Fruit fly (Drosophila melanogaster): Measurements from ENCODE around the gene CG6813.

DNA sequence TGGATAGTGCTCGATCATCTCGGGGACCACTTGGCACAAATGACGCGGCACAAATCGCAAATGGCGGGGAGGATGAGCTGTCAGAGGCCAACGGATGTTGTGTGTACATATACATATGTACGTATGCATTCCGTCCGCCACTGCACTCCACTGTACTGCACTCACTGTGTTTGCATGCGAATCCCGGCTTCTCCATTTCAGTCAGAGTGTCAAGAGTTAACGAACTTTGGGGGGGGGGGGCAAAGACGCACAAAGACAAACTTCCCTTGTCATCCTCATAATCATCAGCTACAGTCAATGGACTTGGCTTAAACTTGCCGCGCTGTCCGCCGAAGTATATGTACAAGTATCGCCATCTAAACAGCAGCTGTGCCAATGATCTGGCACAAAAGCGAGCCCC lies 12.3 kb downstream of the CG6813 start:
- TF ChIP-seq CG9948 (tag; optimal IDR thresholded peaks at IDR 0.05) (no peak), fd96Ca (GFP tag; IDR thresholded peaks at IDR 0.05) (no peak), CG13204 (GFP tag; optimal IDR thresholded peaks at IDR 0.05) (peak; percentile 24), CG32121 (GFP tag; IDR thresholded peaks at IDR 0.05) (no peak), CG12605 (GFP tag; IDR thresholded peaks at IDR 0.05) (no peak), CG14655 (GFP tag; optimal IDR thresholded peaks at IDR 0.05) (no peak), EcR (GFP tag; optimal IDR thresholded peaks at IDR 0.05) (peak; percentile 89), CG10348 (GFP tag; IDR thresholded peaks at IDR 0.05) (no peak), CG17806 (tag; optimal IDR thresholded peaks at IDR 0.05) (no peak), CG8301 (tag; optimal IDR thresholded peaks at IDR 0.05) (no peak), Snoo (tag; optimal IDR thresholded peaks at IDR 0.05) (no peak), Pif1B (GFP tag; optimal IDR thresholded peaks at IDR 0.05) (no peak), gl (tag; optimal IDR thresholded peaks at IDR 0.05) (no peak)

Measured in whole organism, pupa.